Worm (Caenorhabditis elegans) whole organism, mixed stage, embryonic: ENCODE measurements around the gene asp-15.

Experiments used
- elt-1 ChIP-seq: sonication (generic microtip); optimal IDR thresholded peaks from 2 replicates; lab custom pipeline; 2017; ENCODE audit warnings: missing genetic modification characterization, mild to moderate bottlenecking, missing compliant biosample characterization, antibody characterized with exemption, moderate library complexity, borderline replicate concordance; ENCODE audit not compliant: insufficient read depth
- flh-1 ChIP-seq: fragments of 200-800 bp; sonication (Bioruptor generic); optimal IDR thresholded peaks from 2 replicates; lab custom pipeline; 2018; ENCODE audit warnings: mild to moderate bottlenecking, missing genetic modification characterization, moderate library complexity, missing compliant biosample characterization
- lsy-2 ChIP-seq: fragments of 150-350 bp; optimal IDR thresholded peaks from 2 replicates; lab custom pipeline; 2014; ENCODE audit warnings: missing biosample characterization, missing genetic modification characterization
- nhr-76 ChIP-seq: sonication (generic microtip); optimal IDR thresholded peaks from 2 replicates; lab custom pipeline; 2017; ENCODE audit warnings: missing biosample characterization, missing genetic modification characterization
- pha-4 ChIP-seq: fragments of 150-350 bp; optimal IDR thresholded peaks from 2 replicates; lab custom pipeline; 2018; ENCODE audit warnings: missing biosample characterization, missing genetic modification reagents, missing genetic modification characterization
- unc-62 ChIP-seq: fragments of 150-350 bp; optimal IDR thresholded peaks from 2 replicates; lab custom pipeline; 2014; ENCODE audit warnings: missing biosample characterization, missing genetic modification reagents, missing genetic modification characterization

- no peak for TF ChIP-seq lsy-2
- TF ChIP-seq elt-1 (tag; lab: Kevin White, UChicago): no peak
- no peak for TF ChIP-seq unc-62 (GFP tag; lab: Kevin White, UChicago)
- TF ChIP-seq pha-4: no peak
- no peak for TF ChIP-seq flh-1 (GFP tag; lab: Kevin White, UChicago)
- no peak for TF ChIP-seq nhr-76 (tag; lab: Kevin White, UChicago)
These were observed 12.9 kb upstream of the asp-15 start for ce11 chrV:19057602-19058001.
